Fruit fly (Drosophila melanogaster) whole organism, prepupa: ENCODE measurements around the gene Men-b.

ENCODE experiments used
- Blimp-1 ChIP-seq: fragments of 200-800 bp; sonication (Bioruptor generic); optimal IDR thresholded peaks from 3 replicates; lab custom pipeline; 2017; ENCODE audit warnings: missing biosample characterization, missing genetic modification characterization, mild to moderate bottlenecking, moderate library complexity, missing genetic modification reagents
- CG10631 ChIP-seq: fragments of 200-800 bp; sonication (Bioruptor generic); optimal IDR thresholded peaks from 2 replicates; lab custom pipeline; 2016; ENCODE audit warnings: missing biosample characterization, missing genetic modification characterization
- CG10669 ChIP-seq: fragments of 200-800 bp; sonication (Bioruptor generic); optimal IDR thresholded peaks from 3 replicates; lab custom pipeline; 2018; ENCODE audit warnings: missing biosample characterization, mild to moderate bottlenecking, missing genetic modification characterization, moderate library complexity
- CG11294 ChIP-seq: fragments of 200-800 bp; sonication (Bioruptor generic); IDR thresholded peaks from 2 replicates; pipeline ENCODE4 v1.3.6; 2022; ENCODE audit warnings: missing biosample characterization, missing genetic modification characterization
- CG11902 ChIP-seq: fragments of 200-800 bp; sonication (Bioruptor generic); optimal IDR thresholded peaks from 3 replicates; lab custom pipeline; 2016; ENCODE audit warnings: missing biosample characterization, missing genetic modification characterization
- CG15336 ChIP-seq: fragments of 200-800 bp; sonication (Bioruptor generic); IDR thresholded peaks from 2 replicates; pipeline ENCODE4 v1.3.6; 2022; ENCODE audit warnings: missing biosample characterization, missing genetic modification characterization
- CG1621 ChIP-seq: fragments of 200-800 bp; sonication (Bioruptor generic); optimal IDR thresholded peaks from 3 replicates; lab custom pipeline; 2018; ENCODE audit warnings: missing biosample characterization, mild to moderate bottlenecking, missing genetic modification characterization
- CG16779 ChIP-seq: fragments of 200-800 bp; sonication (Bioruptor generic); optimal IDR thresholded peaks from 3 replicates; lab custom pipeline; 2017; ENCODE audit warnings: missing biosample characterization, mild to moderate bottlenecking, missing genetic modification characterization
- CG3032 ChIP-seq: fragments of 200-800 bp; optimal IDR thresholded peaks from 2 replicates; lab custom pipeline; 2019; ENCODE audit warnings: missing biosample characterization, mild to moderate bottlenecking, missing genetic modification characterization, moderate library complexity
- CG32006 ChIP-seq: fragments of 200-800 bp; sonication (Bioruptor generic); optimal IDR thresholded peaks from 3 replicates; lab custom pipeline; 2017; ENCODE audit warnings: missing biosample characterization, mild to moderate bottlenecking, missing genetic modification characterization
- CG34406 ChIP-seq: fragments of 200-800 bp; sonication (Bioruptor generic); optimal IDR thresholded peaks from 3 replicates; lab custom pipeline; 2016; ENCODE audit warnings: missing biosample characterization, missing genetic modification characterization
- CG3919 ChIP-seq: fragments of 200-800 bp; sonication (Bioruptor generic); optimal IDR thresholded peaks from 3 replicates; lab custom pipeline; 2016; ENCODE audit warnings: missing biosample characterization, missing genetic modification characterization
- CG4318 ChIP-seq: fragments of 200-800 bp; sonication (Bioruptor generic); optimal IDR thresholded peaks from 3 replicates; lab custom pipeline; 2017; ENCODE audit warnings: missing biosample characterization, mild to moderate bottlenecking, missing genetic modification characterization
- CG6163 ChIP-seq: fragments of 200-800 bp; sonication (Bioruptor generic); IDR thresholded peaks from 3 replicates; pipeline ENCODE4 v1.3.6; 2022; ENCODE audit warnings: missing biosample characterization, missing genetic modification characterization
- CG6276 ChIP-seq: fragments of 200-800 bp; sonication (Bioruptor generic); optimal IDR thresholded peaks from 2 replicates; lab custom pipeline; 2017; ENCODE audit warnings: missing biosample characterization, mild to moderate bottlenecking, missing genetic modification characterization
- CG6792 ChIP-seq: fragments of 200-800 bp; sonication (Bioruptor generic); optimal IDR thresholded peaks from 3 replicates; lab custom pipeline; 2016; ENCODE audit warnings: missing biosample characterization, missing genetic modification characterization
- CG6854 ChIP-seq: fragments of 200-800 bp; sonication (Bioruptor generic); optimal IDR thresholded peaks from 2 replicates; lab custom pipeline; 2017; ENCODE audit warnings: missing biosample characterization, mild to moderate bottlenecking, missing genetic modification characterization
- CG7368 ChIP-seq: fragments of 200-800 bp; sonication (Bioruptor generic); optimal IDR thresholded peaks from 3 replicates; lab custom pipeline; 2016; ENCODE audit warnings: missing biosample characterization, missing genetic modification characterization
- CG8119 ChIP-seq: fragments of 200-800 bp; sonication (Bioruptor generic); IDR thresholded peaks from 3 replicates; pipeline ENCODE4 v1.3.6; 2022; ENCODE audit warnings: missing biosample characterization, missing genetic modification characterization
- CG8319 ChIP-seq: fragments of 200-800 bp; sonication (Bioruptor generic); optimal IDR thresholded peaks from 3 replicates; lab custom pipeline; 2016; ENCODE audit warnings: missing biosample characterization, missing genetic modification characterization
- CG8632 ChIP-seq: fragments of 200-800 bp; sonication (Bioruptor generic); optimal IDR thresholded peaks from 3 replicates; lab custom pipeline; 2016; ENCODE audit warnings: missing biosample characterization, missing genetic modification characterization
- Eip78C ChIP-seq: fragments of 200-800 bp; sonication (Bioruptor generic); peaks from one replicate; lab custom pipeline; 2016; ENCODE audit warnings: missing biosample characterization, missing genetic modification characterization
- Eip93F ChIP-seq: fragments of 200-800 bp; sonication (Bioruptor generic); optimal IDR thresholded peaks from 2 replicates; lab custom pipeline; 2016; ENCODE audit warnings: missing biosample characterization, mild to moderate bottlenecking, missing genetic modification characterization
- Ets21C ChIP-seq: fragments of 200-800 bp; sonication (Bioruptor generic); optimal IDR thresholded peaks from 3 replicates; lab custom pipeline; 2016; ENCODE audit warnings: missing biosample characterization, missing genetic modification characterization
- Ets96B ChIP-seq: fragments of 200-800 bp; optimal IDR thresholded peaks from 2 replicates; lab custom pipeline; 2019; ENCODE audit warnings: missing biosample characterization, mild to moderate bottlenecking, missing genetic modification characterization, moderate library complexity
- Gug ChIP-seq: fragments of 200-800 bp; sonication (Bioruptor generic); IDR thresholded peaks from 2 replicates; pipeline ENCODE4 v1.3.6; 2022; ENCODE audit warnings: missing biosample characterization, missing genetic modification characterization
- Hr4 ChIP-seq: fragments of 200-800 bp; sonication (Bioruptor generic); optimal IDR thresholded peaks from 3 replicates; lab custom pipeline; 2016; ENCODE audit warnings: missing biosample characterization, missing genetic modification characterization
- Lpt ChIP-seq: fragments of 200-800 bp; sonication (Bioruptor generic); optimal IDR thresholded peaks from 3 replicates; lab custom pipeline; 2016; ENCODE audit warnings: missing biosample characterization, missing genetic modification characterization
- Met ChIP-seq: fragments of 200-800 bp; sonication (Bioruptor generic); optimal IDR thresholded peaks from 3 replicates; lab custom pipeline; 2016; ENCODE audit warnings: missing biosample characterization, missing genetic modification characterization
- OdsH ChIP-seq: fragments of 200-800 bp; sonication (Bioruptor generic); optimal IDR thresholded peaks from 3 replicates; lab custom pipeline; 2016; ENCODE audit warnings: missing biosample characterization, missing genetic modification characterization
- Smox ChIP-seq: fragments of 200-800 bp; sonication (Bioruptor generic); optimal IDR thresholded peaks from 3 replicates; lab custom pipeline; 2016; ENCODE audit warnings: missing biosample characterization, missing genetic modification characterization
- Sox102F ChIP-seq: fragments of 200-800 bp; sonication (Bioruptor generic); optimal IDR thresholded peaks from 2 replicates; lab custom pipeline; 2016; ENCODE audit warnings: missing biosample characterization, mild to moderate bottlenecking, missing genetic modification characterization
- Sox14 ChIP-seq: fragments of 200-800 bp; sonication (Bioruptor generic); optimal IDR thresholded peaks from 3 replicates; lab custom pipeline; 2016; ENCODE audit warnings: missing biosample characterization, missing genetic modification characterization
- Sox15 ChIP-seq: fragments of 200-800 bp; sonication (Bioruptor generic); optimal IDR thresholded peaks from 3 replicates; lab custom pipeline; 2016; ENCODE audit warnings: missing biosample characterization, missing genetic modification characterization
- achi ChIP-seq: fragments of 200-800 bp; sonication (Bioruptor generic); optimal IDR thresholded peaks from 3 replicates; lab custom pipeline; 2016; ENCODE audit warnings: missing biosample characterization, missing genetic modification characterization
- acj6 ChIP-seq: fragments of 200-800 bp; sonication (Bioruptor generic); optimal IDR thresholded peaks from 3 replicates; lab custom pipeline; 2016; ENCODE audit warnings: missing biosample characterization, missing genetic modification characterization
- cyc ChIP-seq: fragments of 200-800 bp; sonication (Bioruptor generic); optimal IDR thresholded peaks from 3 replicates; lab custom pipeline; 2016; ENCODE audit warnings: missing biosample characterization, missing genetic modification characterization
- dac ChIP-seq: fragments of 200-800 bp; sonication (Bioruptor generic); optimal IDR thresholded peaks from 2 replicates; lab custom pipeline; 2017; ENCODE audit warnings: missing biosample characterization, mild to moderate bottlenecking, missing genetic modification characterization
- dsx ChIP-seq: fragments of 200-800 bp; optimal IDR thresholded peaks from 3 replicates; lab custom pipeline; 2019; ENCODE audit warnings: missing biosample characterization, mild to moderate bottlenecking, missing genetic modification characterization, moderate library complexity; ENCODE audit not compliant: poor library complexity, severe bottlenecking
- eg ChIP-seq: fragments of 200-800 bp; sonication (Bioruptor generic); IDR thresholded peaks from 3 replicates; pipeline ENCODE4 v1.3.6; 2022; ENCODE audit warnings: missing biosample characterization, missing genetic modification characterization
- esn ChIP-seq: fragments of 200-800 bp; sonication (Bioruptor generic); optimal IDR thresholded peaks from 2 replicates; lab custom pipeline; 2016; ENCODE audit warnings: missing biosample characterization, mild to moderate bottlenecking, missing genetic modification characterization, moderate library complexity
- fd59A ChIP-seq: fragments of 200-800 bp; sonication (Bioruptor generic); optimal IDR thresholded peaks from 2 replicates; lab custom pipeline; 2017; ENCODE audit warnings: missing biosample characterization, mild to moderate bottlenecking, missing genetic modification characterization, missing genetic modification reagents
- fkh ChIP-seq: fragments of 200-800 bp; sonication (Bioruptor generic); optimal IDR thresholded peaks from 3 replicates; lab custom pipeline; 2017; ENCODE audit warnings: missing biosample characterization, mild to moderate bottlenecking, missing genetic modification characterization, moderate library complexity
- lz ChIP-seq: fragments of 200-800 bp; sonication (Bioruptor generic); optimal IDR thresholded peaks from 3 replicates; lab custom pipeline; 2016; ENCODE audit warnings: missing biosample characterization, missing genetic modification characterization
- net ChIP-seq: fragments of 200-800 bp; sonication (Bioruptor generic); optimal IDR thresholded peaks from 3 replicates; lab custom pipeline; 2016; ENCODE audit warnings: missing biosample characterization, missing genetic modification characterization
- pdm3 ChIP-seq: fragments of 200-800 bp; sonication (Bioruptor generic); optimal IDR thresholded peaks from 3 replicates; lab custom pipeline; 2016; ENCODE audit warnings: missing biosample characterization, missing genetic modification characterization
- spab ChIP-seq: fragments of 200-800 bp; sonication (Bioruptor generic); optimal IDR thresholded peaks from 2 replicates; lab custom pipeline; 2017; ENCODE audit warnings: missing biosample characterization, mild to moderate bottlenecking, missing genetic modification characterization, missing genetic modification reagents
- ss ChIP-seq, 2 experiments: fragments of 200-800 bp; sonication (Bioruptor generic); optimal IDR thresholded peaks; 2 replicates in 1 of 2; 3 replicates in 1 of 2; lab custom pipeline; 2017 to 2018; ENCODE audit warnings: mild to moderate bottlenecking in 2 of 2, missing biosample characterization in 2 of 2, missing genetic modification characterization in 2 of 2, moderate library complexity in 1 of 2
- svp ChIP-seq: fragments of 200-800 bp; sonication (Bioruptor generic); peaks from one replicate; lab custom pipeline; 2016; ENCODE audit warnings: missing biosample characterization, missing genetic modification characterization
- topi ChIP-seq: fragments of 200-800 bp; sonication (Bioruptor generic); optimal IDR thresholded peaks from 3 replicates; lab custom pipeline; 2016; ENCODE audit warnings: missing biosample characterization, missing genetic modification characterization
- vri ChIP-seq: fragments of 200-800 bp; sonication (Bioruptor generic); optimal IDR thresholded peaks from 3 replicates; lab custom pipeline; 2016; ENCODE audit warnings: missing biosample characterization, mild to moderate bottlenecking, missing genetic modification characterization

Men-b gene

dm6 chr3R:27185933-27186571 is 34.6 kb downstream of the Men-b start:
- TF ChIP-seq CG11902 (GFP tag; lab: Kevin White, UChicago) (peak; percentile 32), topi (peak; percentile 61), CG3032 (tag; lab: Kevin White, UChicago) (peak; percentile 65), net (GFP tag; lab: Kevin White, UChicago) (peak; percentile 63), CG8319 (GFP tag; lab: Kevin White, UChicago) (peak; percentile 39), Ets96B (peak; percentile 72), pdm3 (GFP tag; lab: Kevin White, UChicago) (peak; percentile 71), Blimp-1 (peak; percentile 22), CG11294 (GFP tag; lab: Robert Waterston, UW) (no peak), CG6276 (GFP tag; lab: Kevin White, UChicago) (no peak), spab (GFP tag; lab: Kevin White, UChicago) (peak; percentile 52), esn (peak; percentile 66), Gug (GFP tag; lab: Robert Waterston, UW) (peak; percentile 30; the same call in 1 of the 2 replicates), Hr4 (GFP tag; lab: Kevin White, UChicago) (peak; percentile 43), Met (peak; percentile 73), CG10669 (GFP tag; lab: Kevin White, UChicago) (peak; percentile 60), acj6 (GFP tag; lab: Kevin White, UChicago) (peak; percentile 59), Sox15 (peak; percentile 4), svp (peak; percentile 82), cyc (GFP tag; lab: Kevin White, UChicago) (peak; percentile 63), CG16779 (tag; lab: Kevin White, UChicago) (peak; percentile 7), vri (GFP tag; lab: Kevin White, UChicago) (peak; percentile 27), CG8119 (GFP tag; lab: Robert Waterston, UW) (peak; percentile 32; the same call in 1 of the 3 replicates), fkh (GFP tag; lab: Kevin White, UChicago) (no peak), CG1621 (tag; lab: Kevin White, UChicago) (peak; percentile 40), Lpt (GFP tag; lab: Kevin White, UChicago) (peak; percentile 30), achi (peak; percentile 51), dac (GFP tag; lab: Kevin White, UChicago) (no peak), CG3919 (GFP tag; lab: Kevin White, UChicago) (peak; percentile 65), Smox (peak; percentile 57), Sox102F (GFP tag; lab: Kevin White, UChicago) (peak; percentile 63), CG34406 (GFP tag; lab: Kevin White, UChicago) (peak; percentile 23), CG8632 (peak; percentile 22), OdsH (peak; percentile 60), CG4318 (no peak), lz (peak; percentile 64), CG10631 (GFP tag; lab: Kevin White, UChicago) (peak; percentile 58), Eip93F (GFP tag; lab: Kevin White, UChicago) (no peak), CG7368 (no peak), CG32006 (GFP tag; lab: Kevin White, UChicago) (peak; percentile 54), Sox14 (peak; percentile 66), dsx (peak; percentile 46), CG6163 (GFP tag; lab: Robert Waterston, UW) (peak; percentile 73; the same call in 2 of the 3 replicates), Ets21C (GFP tag; lab: Kevin White, UChicago) (peak; percentile 41), CG15336 (peak; percentile 55), CG6854 (peak; percentile 92), Eip78C (GFP tag; lab: Kevin White, UChicago) (peak; percentile 85), fd59A (GFP tag; lab: Kevin White, UChicago) (peak; percentile 50), eg (GFP tag; lab: Robert Waterston, UW) (peak; percentile 63), ss (GFP tag; optimal IDR thresholded peaks at IDR 0.05; lab: Kevin White, UChicago) (peak; percentile 51 to 74), CG6792 (GFP tag; lab: Kevin White, UChicago) (peak; percentile 58)
